Fruit fly (Drosophila melanogaster): ENCODE measurements around the gene CG46505.
"Not testable (repeated sequence)": the region's sequence is repeated elsewhere in the genome, so short reads cannot be mapped to it uniquely, and the experiment has no call there.

Gene CG46505

dm6 chrX:22152542-22152941 is at the start of gene CG46505:
CG46505 (plus strand) TSS chrX:22152842.
- not testable (repeated sequence) for TF ChIP-seq pan (optimal IDR thresholded peaks at IDR 0.05); usp (GFP tag; optimal IDR thresholded peaks at IDR 0.05); Dll (optimal IDR thresholded peaks at IDR 0.05)

dm6 chrX:22142758-22143157 is 9.9 kb upstream of the CG46505 start, which contains the start of gene CG40813:
CG40813 (plus strand) TSS chrX:22143058.
- TF ChIP-seq CG8478 (optimal IDR thresholded peaks at IDR 0.05); usp (GFP tag; optimal IDR thresholded peaks at IDR 0.05); pan (optimal IDR thresholded peaks at IDR 0.05): not testable (repeated sequence)

- TF ChIP-seq EcR (GFP tag; optimal IDR thresholded peaks at IDR 0.05); CG8478 (optimal IDR thresholded peaks at IDR 0.05); usp (GFP tag; optimal IDR thresholded peaks at IDR 0.05): not testable (repeated sequence)
These were observed 5.2 kb upstream of the CG46505 start, which contains the start of gene CG46504 for dm6 chrX:22147489-22147888. CG46504 (plus strand) TSS chrX:22147789.

dm6 chrX:22157587-22157986 is 4.9 kb downstream of the CG46505 start, which contains the start of gene CG46506:
CG46506 (plus strand) TSS chrX:22157887.
- TF ChIP-seq EcR (GFP tag; optimal IDR thresholded peaks at IDR 0.05); CG8478 (optimal IDR thresholded peaks at IDR 0.05); Dll (optimal IDR thresholded peaks at IDR 0.05): not testable (repeated sequence)

- not testable (repeated sequence) for TF ChIP-seq Dll (optimal IDR thresholded peaks at IDR 0.05); usp (GFP tag; optimal IDR thresholded peaks at IDR 0.05); EcR (GFP tag; optimal IDR thresholded peaks at IDR 0.05)
These were observed 10.0 kb downstream of the CG46505 start, which contains the start of gene CG46507 for dm6 chrX:22162623-22163022. CG46507 (plus strand) TSS chrX:22162923.

dm6 chrX:22167355-22167754 is 14.7 kb downstream of the CG46505 start, which contains the start of gene CG46508:
CG46508 (plus strand) TSS chrX:22167655.
- not testable (repeated sequence) for TF ChIP-seq CG8478, Dll, psq (optimal IDR thresholded peaks at IDR 0.05)

- not testable (repeated sequence) for TF ChIP-seq pan, CG8478, psq (optimal IDR thresholded peaks at IDR 0.05)
These were observed 19.7 kb downstream of the CG46505 start, which contains the start of gene CG46509 for dm6 chrX:22172341-22172740. CG46509 (plus strand) TSS chrX:22172641.

dm6 chrX:22177205-22177604 is 24.6 kb downstream of the CG46505 start, which contains the start of gene CG46510:
CG46510 (plus strand) TSS chrX:22177505.
- not testable (repeated sequence) for TF ChIP-seq CG8478 (optimal IDR thresholded peaks at IDR 0.05); EcR (GFP tag; optimal IDR thresholded peaks at IDR 0.05); usp (GFP tag; optimal IDR thresholded peaks at IDR 0.05)

- not testable (repeated sequence) for TF ChIP-seq CG8478, Dll, psq (optimal IDR thresholded peaks at IDR 0.05)
These were observed 29.6 kb downstream of the CG46505 start, which contains the start of gene CG46511 for dm6 chrX:22182193-22182592. CG46511 (plus strand) TSS chrX:22182493.

- not testable (repeated sequence) for TF ChIP-seq psq (optimal IDR thresholded peaks at IDR 0.05); EcR (GFP tag; optimal IDR thresholded peaks at IDR 0.05); usp (GFP tag; optimal IDR thresholded peaks at IDR 0.05)
These were observed 34.4 kb downstream of the CG46505 start, which contains the start of gene CG46512 for dm6 chrX:22187070-22187469. CG46512 (plus strand) TSS chrX:22187370.

dm6 chrX:22191973-22192372 is 39.3 kb downstream of the CG46505 start, which contains the start of gene CG46513:
CG46513 (plus strand) TSS chrX:22192273.
- not testable (repeated sequence) for TF ChIP-seq EcR (GFP tag; optimal IDR thresholded peaks at IDR 0.05); Dll (optimal IDR thresholded peaks at IDR 0.05); pan (optimal IDR thresholded peaks at IDR 0.05)

dm6 chrX:22196874-22197273 is 44.2 kb downstream of the CG46505 start, which contains the start of gene CG46514:
CG46514 (plus strand) TSS chrX:22197174.
- TF ChIP-seq pan (optimal IDR thresholded peaks at IDR 0.05); CG8478 (optimal IDR thresholded peaks at IDR 0.05); usp (GFP tag; optimal IDR thresholded peaks at IDR 0.05): not testable (repeated sequence)

- TF ChIP-seq pan (optimal IDR thresholded peaks at IDR 0.05); Dll (optimal IDR thresholded peaks at IDR 0.05); usp (GFP tag; optimal IDR thresholded peaks at IDR 0.05): not testable (repeated sequence)
These were observed 49.2 kb downstream of the CG46505 start, which contains the start of gene CG46515 for dm6 chrX:22201883-22202282. CG46515 (plus strand) TSS chrX:22202183.
